Worm (Caenorhabditis elegans) whole organism, young adult: ENCODE data around the gene C05A2.4.

Experiments used
- B0261.1 ChIP-seq: sonication (generic microtip); optimal IDR thresholded peaks from 2 replicates; lab custom pipeline; 2016; ENCODE audit warnings: mild to moderate bottlenecking, missing genetic modification characterization, moderate library complexity, missing compliant biosample characterization
- K11D2.4 ChIP-seq: fragments of 200-800 bp; sonication (Bioruptor generic); IDR thresholded peaks from 2 replicates; pipeline ENCODE4 v1.3.6; 2022; ENCODE audit warnings: missing genetic modification reagents, missing genetic modification characterization, missing compliant biosample characterization
- fkh-3 ChIP-seq: sonication (generic microtip); optimal IDR thresholded peaks from 2 replicates; lab custom pipeline; 2016; ENCODE audit warnings: mild to moderate bottlenecking, missing genetic modification characterization, missing compliant biosample characterization
- hmg-20 ChIP-seq: fragments of 200-800 bp; sonication (Bioruptor generic); IDR thresholded peaks from 2 replicates; pipeline ENCODE4 v1.3.6; 2022; ENCODE audit warnings: missing genetic modification reagents, missing genetic modification characterization, missing compliant biosample characterization
- lin-35 ChIP-seq, 3 experiments: fragments of 150-350 bp in 2 of 3; sonication (generic microtip) in 1 of 3; optimal IDR thresholded peaks; 2 replicates each; lab custom pipeline; 2014 to 2018; ENCODE audit warnings: missing biosample characterization in 3 of 3, missing genetic modification characterization in 3 of 3, missing genetic modification reagents in 3 of 3
- lsl-1 ChIP-seq: fragments of 200-800 bp; sonication (Bioruptor generic); optimal IDR thresholded peaks from 2 replicates; lab custom pipeline; 2018; ENCODE audit warnings: mild to moderate bottlenecking, missing genetic modification characterization, moderate library complexity, missing compliant biosample characterization
- nfya-2 ChIP-seq: fragments of 200-800 bp; sonication (Bioruptor generic); IDR thresholded peaks from 2 replicates; pipeline ENCODE4 v1.3.6; 2022; ENCODE audit warnings: missing genetic modification reagents, missing genetic modification characterization, missing compliant biosample characterization
- nhr-90 ChIP-seq: sonication (generic microtip); optimal IDR thresholded peaks from 2 replicates; lab custom pipeline; 2016; ENCODE audit warnings: missing genotype, mild to moderate bottlenecking, missing genetic modification characterization, missing compliant biosample characterization
- snpc-3.4 ChIP-seq: sonication (generic microtip); optimal IDR thresholded peaks from 2 replicates; lab custom pipeline; 2017; ENCODE audit warnings: missing genetic modification characterization, mild to moderate bottlenecking, missing compliant biosample characterization, antibody characterized with exemption, moderate library complexity, missing genotype, missing genetic modification reagents
- unc-62 ChIP-seq: fragments of 150-350 bp; optimal IDR thresholded peaks from 2 replicates; lab custom pipeline; 2014; ENCODE audit warnings: missing biosample characterization, missing genetic modification reagents, missing genetic modification characterization
- ztf-3 ChIP-seq: fragments of 200-800 bp; sonication (Bioruptor generic); optimal IDR thresholded peaks from 2 replicates; lab custom pipeline; 2018; ENCODE audit warnings: mild to moderate bottlenecking, missing genetic modification characterization, missing compliant biosample characterization

- TF ChIP-seq nfya-2 (no peak), B0261.1 (tag; lab: Kevin White, UChicago) (no peak), lin-35 (GFP tag; optimal IDR thresholded peaks at IDR 0.05; lab: Kevin White, UChicago) (no peak), nhr-90 (tag; lab: Kevin White, UChicago) (no peak), hmg-20 (GFP tag; lab: Robert Waterston, UW) (no peak), K11D2.4 (no peak), ztf-3 (GFP tag; lab: Kevin White, UChicago) (no peak), fkh-3 (no peak), snpc-3.4 (tag; lab: Kevin White, UChicago) (no peak), lsl-1 (GFP tag; lab: Kevin White, UChicago) (no peak), unc-62 (GFP tag; lab: Kevin White, UChicago) (no peak)
Observed at ce11 chrV:10670817-10671216, 24.5 kb upstream of the C05A2.4 start.
